Fruit fly (Drosophila melanogaster) S2 (cell line): ENCODE results near the gene dpr11.
A peak's percentile ranks its signal among the peaks of the same experiment; 100 is the strongest.

Experiments
- CG8478 ChIP-seq: fragments of >200 bp; optimal IDR thresholded peaks from 2 replicates; lab custom pipeline; 2018
- CTCF ChIP-seq, 2 experiments: fragments of >200 bp; optimal IDR thresholded peaks; 2 replicates each; lab custom pipeline; 2018

dpr11 gene

dm6 chr3R:6593068-6593567 lies at the start of gene dpr11:
Gene dpr11 (minus strand): TSS chr3R:6593330.
- TF ChIP-seq CTCF (optimal IDR thresholded peaks at IDR 0.05; lab: Kevin White, UChicago) (no peak), CG8478 (lab: Kevin White, UChicago) (no peak)

dm6 chr3R:6640932-6641331 lies 47.8 kb upstream of the dpr11 start, which contains the start of gene CG31286:
Gene CG31286 (plus strand): TSS chr3R:6641232.
- no peak for TF ChIP-seq CG8478 (lab: Kevin White, UChicago)
- no peak for TF ChIP-seq CTCF (optimal IDR thresholded peaks at IDR 0.05; lab: Kevin White, UChicago)

- TF ChIP-seq CG8478 (lab: Kevin White, UChicago) (no peak), CTCF (optimal IDR thresholded peaks at IDR 0.05; lab: Kevin White, UChicago) (no peak)
Measured at dm6 chr3R:6629851-6630250, 36.7 kb upstream of the dpr11 start, which contains the start of gene sunz. Gene sunz (plus strand): TSS chr3R:6630151.

- no peak for TF ChIP-seq CG8478 (lab: Kevin White, UChicago)
- TF ChIP-seq CTCF (optimal IDR thresholded peaks at IDR 0.05; lab: Kevin White, UChicago): no peak
Measured at dm6 chr3R:6629221-6629620, 36.1 kb upstream of the dpr11 start, which contains the start of gene CG15177. Gene CG15177 (minus strand): TSS chr3R:6629321.

- TF ChIP-seq CG8478 (lab: Kevin White, UChicago) (no peak), CTCF (optimal IDR thresholded peaks at IDR 0.05; lab: Kevin White, UChicago) (no peak)
Measured at dm6 chr3R:6627800-6628199, 34.7 kb upstream of the dpr11 start, which contains the start of gene sowi. Gene sowi (minus strand): TSS chr3R:6627900.

dm6 chr3R:6608814-6609213 lies 15.7 kb upstream of the dpr11 start, which contains the start of gene glob2:
Gene glob2 (minus strand): TSS chr3R:6608914.
- TF ChIP-seq CG8478 (lab: Kevin White, UChicago): no peak
- TF ChIP-seq CTCF (optimal IDR thresholded peaks at IDR 0.05; lab: Kevin White, UChicago): no peak

dm6 chr3R:6605142-6605541 lies 12.0 kb upstream of the dpr11 start:
- no peak for TF ChIP-seq CG8478 (lab: Kevin White, UChicago)
- TF ChIP-seq CTCF (optimal IDR thresholded peaks at IDR 0.05; lab: Kevin White, UChicago): peak; percentile 21 to 73

- TF ChIP-seq CTCF (optimal IDR thresholded peaks at IDR 0.05; lab: Kevin White, UChicago): no peak
- TF ChIP-seq CG8478 (lab: Kevin White, UChicago): no peak
Measured at dm6 chr3R:6600942-6601341, 7.8 kb upstream of the dpr11 start, which contains the start of gene CG31482. Gene CG31482 (plus strand): TSS chr3R:6601242.

- TF ChIP-seq CTCF (optimal IDR thresholded peaks at IDR 0.05; lab: Kevin White, UChicago) (no peak), CG8478 (lab: Kevin White, UChicago) (no peak)
Measured at dm6 chr3R:6597922-6598321, 4.8 kb upstream of the dpr11 start, which contains the start of gene CG1138. Gene CG1138 (minus strand): TSS chr3R:6598022.

- TF ChIP-seq CG8478 (lab: Kevin White, UChicago): no peak
- no peak for TF ChIP-seq CTCF (optimal IDR thresholded peaks at IDR 0.05; lab: Kevin White, UChicago)
Measured at dm6 chr3R:6580484-6580883, 12.6 kb downstream of the dpr11 start, which contains the start of gene CG2336. Gene CG2336 (plus strand): TSS chr3R:6580784.

- TF ChIP-seq CTCF (optimal IDR thresholded peaks at IDR 0.05; lab: Kevin White, UChicago) (no peak), CG8478 (lab: Kevin White, UChicago) (no peak)
Measured at dm6 chr3R:6568835-6569234, 24.3 kb downstream of the dpr11 start.

- TF ChIP-seq CG8478 (lab: Kevin White, UChicago) (no peak), CTCF (optimal IDR thresholded peaks at IDR 0.05; lab: Kevin White, UChicago) (no peak)
Measured at dm6 chr3R:6560251-6560650, 32.9 kb downstream of the dpr11 start, which contains the start of gene CG1137. Gene CG1137 (minus strand): TSS chr3R:6560351.

- TF ChIP-seq CTCF (optimal IDR thresholded peaks at IDR 0.05; lab: Kevin White, UChicago): no peak
- TF ChIP-seq CG8478 (lab: Kevin White, UChicago): no peak
Measured at dm6 chr3R:6548736-6549135, 44.4 kb downstream of the dpr11 start, which contains the start of gene Pif2. Gene Pif2 (plus strand): TSS chr3R:6549036.

dm6 chr3R:6534059-6534458 lies 59.1 kb downstream of the dpr11 start:
- TF ChIP-seq CTCF (optimal IDR thresholded peaks at IDR 0.05; lab: Kevin White, UChicago) (no peak), CG8478 (lab: Kevin White, UChicago) (no peak)

dm6 chr3R:6527208-6527607 lies 65.9 kb downstream of the dpr11 start, which contains the start of gene CG15185:
Gene CG15185 (plus strand): TSS chr3R:6527508.
- TF ChIP-seq CG8478 (lab: Kevin White, UChicago) (no peak), CTCF (optimal IDR thresholded peaks at IDR 0.05; lab: Kevin White, UChicago) (no peak)

- TF ChIP-seq CG8478 (lab: Kevin White, UChicago) (no peak), CTCF (optimal IDR thresholded peaks at IDR 0.05; lab: Kevin White, UChicago) (no peak)
Measured at dm6 chr3R:6504408-6504807, 88.7 kb downstream of the dpr11 start.
